Worm (Caenorhabditis elegans): Measurements from ENCODE around the gene gas-1.
A peak's percentile ranks its signal among the peaks of the same experiment; 100 is the strongest.

The gas-1 gene

DNA sequence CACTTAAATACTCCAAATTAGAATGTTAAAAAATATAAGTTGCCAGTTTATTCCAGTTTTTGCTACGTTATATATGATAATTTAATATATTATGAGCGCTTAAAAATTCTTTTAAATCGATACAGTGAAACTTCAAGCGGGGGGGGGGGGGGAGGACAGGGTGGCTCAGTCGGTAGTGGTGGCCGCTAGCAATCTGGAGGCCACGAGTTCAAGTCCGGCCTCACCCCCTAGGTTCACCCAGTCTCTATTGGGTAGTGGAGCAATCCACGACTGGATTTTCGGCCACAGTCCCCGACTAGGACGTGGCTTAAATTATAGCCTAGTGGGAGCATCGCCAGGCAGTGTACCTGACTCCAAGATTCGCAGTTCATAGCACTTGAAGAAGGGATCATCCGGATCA, 30.8 kb upstream of the gas-1 start:
- TF ChIP-seq rpc-1 (optimal IDR thresholded peaks at IDR 0.05) (no peak), rpc-1 (tag; optimal IDR thresholded peaks at IDR 0.05) (peak; percentile 16), egrh-3 (GFP tag; IDR thresholded peaks at IDR 0.05) (peak; percentile 59; the same call in 1 of the 2 replicates), attf-6 (GFP tag; IDR thresholded peaks at IDR 0.05) (no peak), ztf-25 (GFP tag; IDR thresholded peaks at IDR 0.05) (0 out of 2 replicates have a peak, but pooled peaks have one; percentile 30)

DNA sequence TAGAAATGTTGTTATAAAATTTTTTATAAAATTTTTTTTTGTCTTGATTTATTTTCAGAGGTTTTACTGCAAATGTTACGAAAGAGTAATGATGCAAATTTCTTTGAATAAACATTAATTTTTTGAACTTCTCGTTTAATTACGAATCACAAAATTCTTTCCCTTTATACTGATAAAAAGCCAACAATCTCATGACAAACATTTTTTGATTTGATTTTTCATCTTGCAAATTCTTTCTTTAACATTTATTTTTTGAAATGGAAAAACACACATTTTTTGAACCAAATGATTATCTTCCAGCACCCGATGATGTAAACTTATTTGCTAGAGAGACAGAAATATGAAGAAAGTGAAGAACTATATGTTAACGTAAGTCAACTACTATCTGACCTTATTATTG, 30.0 kb upstream of the gas-1 start, which contains the start of gene K09E9.1:
Gene K09E9.1 (plus strand): TSS at position 301 of the 400 bp plus-strand sequence.
- TF ChIP-seq egl-18 (GFP tag; IDR thresholded peaks at IDR 0.05) (no peak), F33H1.4 (GFP tag; IDR thresholded peaks at IDR 0.05) (no peak), atf-7 (tag; optimal IDR thresholded peaks at IDR 0.05) (no peak), nhr-179 (tag; optimal IDR thresholded peaks at IDR 0.05) (no peak), xnd-1 (tag; optimal IDR thresholded peaks at IDR 0.05) (no peak), ceh-58 (GFP tag; IDR thresholded peaks at IDR 0.05) (no peak)

DNA sequence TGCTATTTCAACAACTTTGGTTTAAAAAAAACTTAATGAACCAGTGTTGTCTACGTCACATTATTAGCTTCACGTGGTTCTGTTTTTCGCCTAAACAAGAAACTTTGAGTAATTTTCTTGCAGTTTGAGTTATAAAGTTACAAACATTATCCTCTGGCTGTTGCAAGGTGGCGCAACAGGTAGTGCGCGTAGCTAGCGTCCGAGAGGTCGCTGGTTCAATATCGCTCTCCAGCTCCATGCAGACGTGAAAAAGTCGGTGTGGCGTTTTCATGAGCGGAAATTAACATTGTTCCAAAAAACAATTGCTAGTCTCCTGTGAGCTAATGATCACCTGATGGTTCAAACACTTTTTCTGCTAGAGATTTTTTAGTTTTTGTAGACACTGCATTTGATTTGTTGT, 29.1 kb upstream of the gas-1 start:
- TF ChIP-seq ceh-91 (GFP tag; IDR thresholded peaks at IDR 0.05), result no peak
- no peak for TF ChIP-seq Y53F4B.3 (GFP tag; IDR thresholded peaks at IDR 0.05)
- TF ChIP-seq mcd-1 (GFP tag; IDR thresholded peaks at IDR 0.05), result 0 out of 2 replicates have a peak, but pooled peaks have one; percentile 17
- no peak for TF ChIP-seq sdz-38 (tag; optimal IDR thresholded peaks at IDR 0.05)
- no peak for TF ChIP-seq ztf-26 (tag; optimal IDR thresholded peaks at IDR 0.05)
- TF ChIP-seq ztf-22 (GFP tag; optimal IDR thresholded peaks at IDR 0.05), result no peak
- TF ChIP-seq lag-1 (GFP tag; IDR thresholded peaks at IDR 0.05), result no peak
- no peak for TF ChIP-seq F55B11.4 (tag; optimal IDR thresholded peaks at IDR 0.05; ENCODE audit: borderline replicate concordance, insufficient read depth)
- peak; percentile 63 for TF ChIP-seq B0261.1 (tag; optimal IDR thresholded peaks at IDR 0.05)
- no peak for TF ChIP-seq F52B5.7 (tag; optimal IDR thresholded peaks at IDR 0.05)
- TF ChIP-seq let-526 (GFP tag; IDR thresholded peaks at IDR 0.05), result no peak
- TF ChIP-seq snpc-3.4 (tag; optimal IDR thresholded peaks at IDR 0.05), result no peak
- TF ChIP-seq Y67H2A.10 (GFP tag; conservative IDR thresholded peaks at IDR 0.05), result no peak
- TF ChIP-seq madf-6 (GFP tag; IDR thresholded peaks at IDR 0.05), result no peak
- TF ChIP-seq efl-1 (GFP tag; optimal IDR thresholded peaks at IDR 0.05), result no peak
- TF ChIP-seq chd-7 (tag; optimal IDR thresholded peaks at IDR 0.05), result no peak
- no peak for TF ChIP-seq nfyb-1 (GFP tag; IDR thresholded peaks at IDR 0.05)
- TF ChIP-seq sea-2 (GFP tag; IDR thresholded peaks at IDR 0.05), result no peak
- no peak for TF ChIP-seq snpc-4 (GFP tag; optimal IDR thresholded peaks at IDR 0.05)
- TF ChIP-seq snpc-4 (tag; optimal IDR thresholded peaks at IDR 0.05), result peak in 3 of 4 experiments; percentile 29 to 67 (median 44)
- no peak for TF ChIP-seq unc-130 (GFP tag; optimal IDR thresholded peaks at IDR 0.05)
- peak; percentile 22 for TF ChIP-seq die-1 (tag; optimal IDR thresholded peaks at IDR 0.05)
- peak; percentile 29 for TF ChIP-seq nhr-179 (tag; optimal IDR thresholded peaks at IDR 0.05)
- TF ChIP-seq tbp1 (GFP tag; optimal IDR thresholded peaks at IDR 0.05), result peak; percentile 80
- TF ChIP-seq lin-26 (GFP tag; IDR thresholded peaks at IDR 0.05), result 0 out of 2 replicates have a peak, but pooled peaks have one; percentile 12
- TF ChIP-seq aptf-3 (GFP tag; IDR thresholded peaks at IDR 0.05), result no peak
- no peak for TF ChIP-seq F23B12.7 (tag; optimal IDR thresholded peaks at IDR 0.05; ENCODE audit: insufficient read depth)
- TF ChIP-seq let-607 (tag; optimal IDR thresholded peaks at IDR 0.05), result peak; percentile 31 to 50
- TF ChIP-seq rcor-1 (GFP tag; IDR thresholded peaks at IDR 0.05), result 0 out of 2 replicates have a peak, but pooled peaks have one; percentile 18
- TF ChIP-seq ceh-79 (tag; optimal IDR thresholded peaks at IDR 0.05), result no peak
- no peak for TF ChIP-seq snpc-1.3 (tag; optimal IDR thresholded peaks at IDR 0.05; ENCODE audit: insufficient read depth)
- no peak for TF ChIP-seq lir-1 (GFP tag; conservative IDR thresholded peaks at IDR 0.05)
- no peak for TF ChIP-seq Y56A3A.18 (GFP tag; IDR thresholded peaks at IDR 0.05)
- TF ChIP-seq F49E8.2 (tag; optimal IDR thresholded peaks at IDR 0.05; ENCODE audit: insufficient read depth), result no peak
- peak; percentile 43; the same call in 1 of the 2 replicates for TF ChIP-seq dox-1 (GFP tag; IDR thresholded peaks at IDR 0.05)
- TF ChIP-seq mxl-1 (tag; optimal IDR thresholded peaks at IDR 0.05), result no peak
